Worm (Caenorhabditis elegans) whole organism, L3 larva: ENCODE measurements around the gene C43F9.11.

Source experiments
- ZK546.5 ChIP-seq: sonication (generic microtip); optimal IDR thresholded peaks from 2 replicates; lab custom pipeline; 2017; ENCODE audit warnings: missing biosample characterization, missing genetic modification characterization
- aly-2 ChIP-seq: fragments of 150-350 bp; optimal IDR thresholded peaks from 2 replicates; lab custom pipeline; 2014; ENCODE audit warnings: missing biosample characterization, missing genetic modification characterization
- ceh-28 ChIP-seq: fragments of 150-350 bp; optimal IDR thresholded peaks from 2 replicates; lab custom pipeline; 2014; ENCODE audit warnings: missing biosample characterization, missing genetic modification reagents, missing genetic modification characterization
- ceh-9 ChIP-seq: sonication (generic microtip); optimal IDR thresholded peaks from 2 replicates; lab custom pipeline; 2018; ENCODE audit warnings: missing biosample characterization, missing genetic modification characterization
- egl-27 ChIP-seq: sonication (generic microtip); optimal IDR thresholded peaks from 4 replicates; lab custom pipeline; 2017; ENCODE audit warnings: missing biosample characterization, missing genetic modification reagents, missing genetic modification characterization
- egl-5 ChIP-seq: fragments of 150-350 bp; optimal IDR thresholded peaks from 2 replicates; lab custom pipeline; 2017; ENCODE audit warnings: missing biosample characterization, missing genetic modification reagents, missing genetic modification characterization, inconsistent platforms
- elt-2 ChIP-seq: sonication (generic microtip); optimal IDR thresholded peaks from 2 replicates; lab custom pipeline; 2016; ENCODE audit warnings: missing genetic modification reagents, mild to moderate bottlenecking, missing genetic modification characterization, missing compliant biosample characterization
- elt-3 ChIP-seq, 3 experiments: fragments of 150-350 bp in 1 of 3; sonication (generic microtip) in 2 of 3; optimal IDR thresholded peaks; 2 replicates in 2 of 3; 4 replicates in 1 of 3; lab custom pipeline; 2014 to 2017; ENCODE audit warnings: missing biosample characterization in 3 of 3, missing genetic modification characterization in 3 of 3
- fos-1 ChIP-seq: fragments of 150-350 bp; optimal IDR thresholded peaks from 2 replicates; lab custom pipeline; 2014; ENCODE audit warnings: missing biosample characterization, missing genetic modification characterization
- jun-1 ChIP-seq: fragments of 150-350 bp; optimal IDR thresholded peaks from 2 replicates; lab custom pipeline; 2014; ENCODE audit warnings: missing biosample characterization, missing genetic modification reagents, missing genetic modification characterization
- nhr-11 ChIP-seq: fragments of 150-350 bp; optimal IDR thresholded peaks from 2 replicates; lab custom pipeline; 2014; ENCODE audit warnings: missing biosample characterization, missing genetic modification characterization
- nhr-28 ChIP-seq: fragments of 150-350 bp; optimal IDR thresholded peaks from 2 replicates; lab custom pipeline; 2014; ENCODE audit warnings: missing biosample characterization, missing genetic modification characterization
- nhr-43 ChIP-seq: sonication (generic microtip); optimal IDR thresholded peaks from 2 replicates; lab custom pipeline; 2016; ENCODE audit warnings: mild to moderate bottlenecking, missing genetic modification characterization, missing compliant biosample characterization; ENCODE audit not compliant: poor library complexity, severe bottlenecking
- nhr-77 ChIP-seq: fragments of 150-350 bp; optimal IDR thresholded peaks from 2 replicates; lab custom pipeline; 2014; ENCODE audit warnings: missing biosample characterization, missing genetic modification characterization
- pqm-1 ChIP-seq: fragments of 150-350 bp; optimal IDR thresholded peaks from 2 replicates; lab custom pipeline; 2017; ENCODE audit warnings: missing biosample characterization, missing genetic modification characterization, inconsistent platforms
- snpc-4 ChIP-seq: fragments of 150-350 bp; optimal IDR thresholded peaks from 2 replicates; lab custom pipeline; 2014; ENCODE audit warnings: missing biosample characterization, missing genetic modification characterization
- unc-39 ChIP-seq: sonication (generic microtip); optimal IDR thresholded peaks from 4 replicates; lab custom pipeline; 2017; ENCODE audit warnings: missing biosample characterization, missing genetic modification characterization
- unc-62 ChIP-seq: fragments of 150-350 bp; sonication (generic microtip); optimal IDR thresholded peaks from 4 replicates; lab custom pipeline; 2014; ENCODE audit warnings: missing biosample characterization, missing genetic modification reagents, missing genetic modification characterization
- zag-1 ChIP-seq: fragments of 150-350 bp; optimal IDR thresholded peaks from 2 replicates; lab custom pipeline; 2014; ENCODE audit warnings: missing biosample characterization, missing genetic modification characterization
- ztf-11 ChIP-seq: fragments of 150-350 bp; optimal IDR thresholded peaks from 2 replicates; lab custom pipeline; 2014; ENCODE audit warnings: missing biosample characterization, missing genetic modification characterization

Gene C43F9.11

ce11 chrIV:10630953-10631554 lies 34.4 kb downstream of the C43F9.11 start, which contains the start of gene F56C4.4:
F56C4.4 (minus strand) TSS chrIV:10631267.
- TF ChIP-seq elt-2 (tag; lab: Kevin White, UChicago) (peak; percentile 84), pqm-1 (tag; lab: Kevin White, UChicago) (peak; percentile 10), nhr-77 (tag; lab: Kevin White, UChicago) (no peak)

DNA sequence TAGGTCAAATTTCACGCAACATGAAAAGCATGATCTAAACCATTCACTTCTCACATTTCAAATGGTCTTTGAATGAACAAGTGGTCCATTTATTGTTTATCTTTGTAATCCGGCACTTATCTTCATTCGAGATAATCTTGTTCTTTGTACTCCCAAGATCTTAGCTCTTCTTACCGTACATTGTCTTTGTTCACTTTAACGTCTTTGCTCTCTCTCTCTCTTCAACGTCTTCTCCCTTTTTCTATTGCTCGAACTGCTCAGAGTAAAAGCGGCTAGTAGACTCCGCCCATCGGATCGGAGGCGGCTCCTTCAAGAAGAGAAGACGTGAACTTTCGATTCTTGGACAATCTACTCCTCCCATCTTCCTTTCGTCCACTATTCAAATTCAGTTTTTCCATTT lies 40.0 kb downstream of the C43F9.11 start, which contains the start of gene F56C4.1:
TSS of gene F56C4.1 (plus strand) at position 301 of the 400 bp plus-strand sequence.
- TF ChIP-seq fos-1 (tag; lab: Kevin White, UChicago) (no peak), elt-3 (tag; optimal IDR thresholded peaks at IDR 0.05; lab: Kevin White, UChicago) (no peak), ceh-9 (tag; lab: Kevin White, UChicago) (no peak), snpc-4 (tag; lab: Kevin White, UChicago) (no peak)

ce11 chrIV:10638977-10639376 lies 42.4 kb downstream of the C43F9.11 start, which contains the start of gene F56C4.2:
F56C4.2 (plus strand) TSS chrIV:10639277.
- no peak for TF ChIP-seq aly-2 (tag; lab: Kevin White, UChicago)
- no peak for TF ChIP-seq nhr-43 (tag; lab: Kevin White, UChicago)
- TF ChIP-seq zag-1 (tag; lab: Kevin White, UChicago): no peak
- TF ChIP-seq elt-3 (tag; optimal IDR thresholded peaks at IDR 0.05; lab: Kevin White, UChicago): no peak
- no peak for TF ChIP-seq unc-39 (tag; lab: Kevin White, UChicago)
- TF ChIP-seq egl-5 (tag; lab: Kevin White, UChicago): no peak
- TF ChIP-seq unc-62: no peak
- TF ChIP-seq nhr-11: no peak
- TF ChIP-seq ceh-28 (tag; lab: Kevin White, UChicago): no peak
- TF ChIP-seq ZK546.5 (tag; lab: Kevin White, UChicago): no peak
- TF ChIP-seq ztf-11: no peak
- no peak for TF ChIP-seq nhr-28 (tag; lab: Kevin White, UChicago)
- TF ChIP-seq jun-1: no peak
- TF ChIP-seq egl-27 (tag; lab: Kevin White, UChicago): no peak
